Fruit fly (Drosophila melanogaster): ENCODE results near the gene Wdr92.

DNA sequence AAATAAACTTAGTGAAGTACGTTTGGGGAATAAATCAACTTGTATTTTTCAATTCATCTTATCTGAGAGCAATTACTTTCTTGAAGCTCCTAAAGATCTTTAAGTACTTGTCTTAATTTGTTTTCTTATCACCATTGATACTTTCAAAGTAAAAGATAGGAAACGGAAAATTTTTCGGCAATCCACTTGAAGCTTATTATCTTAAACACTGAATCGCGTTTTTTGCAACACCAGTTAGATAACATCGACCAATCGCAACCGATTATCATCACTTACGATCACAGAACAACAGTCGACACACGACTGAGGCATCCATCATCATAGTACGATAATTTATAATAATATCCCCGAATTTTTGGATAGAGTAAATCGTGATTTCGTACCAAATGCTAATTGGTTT, 5.8 kb upstream of the Wdr92 start:
- TF ChIP-seq psq (optimal IDR thresholded peaks at IDR 0.05) (no peak), Dll (optimal IDR thresholded peaks at IDR 0.05) (no peak), pan (optimal IDR thresholded peaks at IDR 0.05) (no peak), usp (GFP tag; optimal IDR thresholded peaks at IDR 0.05) (no peak), EcR (GFP tag; optimal IDR thresholded peaks at IDR 0.05) (no peak), CG8478 (optimal IDR thresholded peaks at IDR 0.05) (no peak)

Data from whole organism.